Worm (Caenorhabditis elegans): Measurements from ENCODE around the gene F22B5.4.

DNA sequence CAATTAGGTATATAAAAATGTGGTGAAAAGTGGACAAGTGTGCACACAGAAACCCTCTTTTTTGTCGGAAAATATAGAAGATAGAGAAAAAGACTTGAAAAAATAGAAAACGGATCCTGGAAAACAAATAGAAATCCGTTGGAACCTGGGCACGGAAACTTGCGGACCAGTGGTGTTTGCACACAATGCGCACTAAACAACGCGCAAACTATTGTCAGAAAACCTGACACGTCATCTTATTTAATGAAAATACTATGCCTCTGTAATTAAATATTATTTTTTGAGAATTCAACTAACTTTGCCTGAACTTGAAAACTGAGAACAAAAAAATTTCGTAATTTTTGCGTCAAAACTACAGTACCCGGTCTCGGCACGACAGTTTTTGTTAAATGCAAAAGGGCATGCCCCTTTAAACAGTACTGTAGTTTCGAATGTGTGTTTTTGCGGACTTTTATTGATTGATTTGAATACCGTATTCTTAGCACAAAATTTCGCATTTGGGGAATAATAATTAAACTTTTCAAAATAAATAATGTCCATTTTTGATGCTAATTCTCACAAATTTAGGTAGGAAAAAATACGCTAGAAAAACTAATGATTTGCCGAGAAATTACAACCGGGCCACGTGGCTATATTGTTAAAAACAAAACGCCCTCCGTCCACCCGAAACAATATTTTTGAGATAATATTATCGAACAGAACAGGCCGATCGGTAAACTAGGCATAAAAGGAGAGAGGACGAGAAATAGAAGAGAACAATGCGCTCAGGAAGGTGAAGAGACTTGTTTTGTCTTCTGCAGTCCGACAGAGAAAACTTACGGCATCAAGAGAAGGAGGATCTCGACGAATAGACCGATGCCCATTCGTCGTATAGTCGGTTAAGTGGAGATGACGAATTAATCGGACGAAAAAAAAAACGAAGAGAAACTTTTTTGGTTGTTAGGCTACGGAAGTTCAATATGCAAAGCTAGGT is 20.3 kb upstream of the F22B5.4 start:
- no peak for TF ChIP-seq ceh-83 (GFP tag; optimal IDR thresholded peaks at IDR 0.05)
- no peak for TF ChIP-seq flh-1 (GFP tag; optimal IDR thresholded peaks at IDR 0.05)

All from whole organism, mixed stage, embryonic.